Worm (Caenorhabditis elegans) whole organism, L1 larva: ENCODE results near the gene adm-4.

Experiments used
- C34B4.2 ChIP-seq: sonication (generic microtip); optimal IDR thresholded peaks from 2 replicates; lab custom pipeline; 2017; ENCODE audit warnings: mild to moderate bottlenecking, missing genetic modification characterization, missing compliant biosample characterization
- F16B12.6 ChIP-seq: fragments of 150-350 bp; optimal IDR thresholded peaks from 2 replicates; lab custom pipeline; 2014; ENCODE audit warnings: missing biosample characterization, missing genetic modification characterization
- Y116A8C.19 ChIP-seq: sonication (generic microtip); optimal IDR thresholded peaks from 2 replicates; lab custom pipeline; 2016; ENCODE audit warnings: missing compliant biosample characterization, missing genetic modification characterization, borderline replicate concordance
- aha-1 ChIP-seq: fragments of 150-350 bp; optimal IDR thresholded peaks from 2 replicates; lab custom pipeline; 2014; ENCODE audit warnings: missing biosample characterization, missing genetic modification characterization
- aly-2 ChIP-seq: fragments of 150-350 bp; optimal IDR thresholded peaks from 2 replicates; lab custom pipeline; 2014; ENCODE audit warnings: missing biosample characterization, missing genetic modification characterization
- ama-1 ChIP-seq: fragments of 150-350 bp; optimal IDR thresholded peaks from 2 replicates; lab custom pipeline; 2014
- blmp-1 ChIP-seq: fragments of 150-350 bp; optimal IDR thresholded peaks from 2 replicates; lab custom pipeline; 2014; ENCODE audit warnings: missing biosample characterization, missing genetic modification characterization
- ceh-8 ChIP-seq: fragments of 200-800 bp; sonication (Bioruptor generic); optimal IDR thresholded peaks from 2 replicates; lab custom pipeline; 2018; ENCODE audit warnings: mild to moderate bottlenecking, missing genetic modification characterization, moderate library complexity, missing compliant biosample characterization
- ceh-88 ChIP-seq: fragments of 200-800 bp; sonication (Bioruptor generic); IDR thresholded peaks from 2 replicates; pipeline ENCODE4 v1.3.6; 2022; ENCODE audit warnings: missing genetic modification characterization, missing compliant biosample characterization
- ces-1 ChIP-seq: fragments of 150-350 bp; optimal IDR thresholded peaks from 2 replicates; lab custom pipeline; 2014; ENCODE audit warnings: missing biosample characterization, missing genetic modification reagents, missing genetic modification characterization
- efl-1 ChIP-seq, 4 experiments: fragments of 150-350 bp; optimal IDR thresholded peaks in 3 of 4; peaks in 1 of 4; 1 replicate in 1 of 4; 2 replicates in 3 of 4; lab custom pipeline; 2014; ENCODE audit warnings: missing biosample characterization in 2 of 4, missing genetic modification characterization in 2 of 4, missing genetic modification reagents in 2 of 4
- efl-3 ChIP-seq: fragments of 200-800 bp; sonication (Bioruptor generic); optimal IDR thresholded peaks from 2 replicates; lab custom pipeline; 2018; ENCODE audit warnings: mild to moderate bottlenecking, missing genetic modification characterization, missing compliant biosample characterization
- elt-2 ChIP-seq: sonication (generic microtip); optimal IDR thresholded peaks from 2 replicates; lab custom pipeline; 2016; ENCODE audit warnings: missing genetic modification characterization, mild to moderate bottlenecking, inconsistent platforms, missing compliant biosample characterization, missing genetic modification reagents
- ets-5 ChIP-seq: fragments of 200-800 bp; sonication (Bioruptor generic); IDR thresholded peaks from 2 replicates; pipeline ENCODE4 v1.3.6; 2022; ENCODE audit warnings: missing genetic modification characterization, missing compliant biosample characterization
- fkh-10 ChIP-seq: sonication (generic microtip); optimal IDR thresholded peaks from 2 replicates; lab custom pipeline; 2017; ENCODE audit warnings: missing biosample characterization, missing genetic modification reagents, missing genetic modification characterization
- fkh-4 ChIP-seq: sonication (generic microtip); optimal IDR thresholded peaks from 2 replicates; lab custom pipeline; 2016; ENCODE audit warnings: missing compliant biosample characterization, missing genetic modification characterization, borderline replicate concordance
- fkh-8 ChIP-seq: sonication (generic microtip); optimal IDR thresholded peaks from 2 replicates; lab custom pipeline; 2016; ENCODE audit warnings: mild to moderate bottlenecking, missing genetic modification characterization, missing compliant biosample characterization
- fos-1 ChIP-seq: fragments of 150-350 bp; optimal IDR thresholded peaks from 2 replicates; lab custom pipeline; 2014; ENCODE audit warnings: missing biosample characterization, missing genetic modification characterization
- grh-1 ChIP-seq: fragments of 200-800 bp; sonication (Bioruptor generic); IDR thresholded peaks from 2 replicates; pipeline ENCODE4 v1.3.6; 2022; ENCODE audit warnings: missing genetic modification reagents, missing genetic modification characterization, missing compliant biosample characterization
- hlh-17 ChIP-seq: fragments of 200-800 bp; sonication (Bioruptor generic); optimal IDR thresholded peaks from 2 replicates; lab custom pipeline; 2018; ENCODE audit warnings: missing genetic modification characterization, mild to moderate bottlenecking, missing compliant biosample characterization, moderate library complexity, borderline replicate concordance
- hlh-4 ChIP-seq: sonication (generic microtip); optimal IDR thresholded peaks from 2 replicates; lab custom pipeline; 2016; ENCODE audit warnings: mild to moderate bottlenecking, missing genetic modification characterization, missing compliant biosample characterization
- lin-13 ChIP-seq: fragments of 150-350 bp; optimal IDR thresholded peaks from 2 replicates; lab custom pipeline; 2014; ENCODE audit warnings: missing biosample characterization, missing genetic modification reagents, missing genetic modification characterization
- lin-14 ChIP-seq: fragments of 200-800 bp; sonication (Bioruptor generic); optimal IDR thresholded peaks from 2 replicates; lab custom pipeline; 2018; ENCODE audit warnings: mild to moderate bottlenecking, missing genetic modification characterization, moderate library complexity, missing compliant biosample characterization
- lin-35 ChIP-seq, 2 experiments: fragments of 150-350 bp; optimal IDR thresholded peaks; 2 replicates each; lab custom pipeline; 2014; ENCODE audit warnings: missing biosample characterization in 2 of 2, missing genetic modification characterization in 2 of 2, missing genetic modification reagents in 2 of 2
- mdl-1 ChIP-seq, 2 experiments: fragments of 150-350 bp; optimal IDR thresholded peaks; 2 replicates each; lab custom pipeline; 2014 to 2017; ENCODE audit warnings: missing biosample characterization in 2 of 2, missing genetic modification characterization in 2 of 2, inconsistent platforms in 1 of 2
- mep-1 ChIP-seq: fragments of 150-350 bp; optimal IDR thresholded peaks from 2 replicates; lab custom pipeline; 2014; ENCODE audit warnings: missing biosample characterization, missing genetic modification characterization
- nhr-11 ChIP-seq: fragments of 150-350 bp; optimal IDR thresholded peaks from 2 replicates; lab custom pipeline; 2014; ENCODE audit warnings: missing biosample characterization, missing genetic modification characterization
- nhr-19 ChIP-seq: fragments of 200-800 bp; sonication (Bioruptor generic); conservative IDR thresholded peaks from 2 replicates; pipeline ENCODE4 v1.3.6; 2022; ENCODE audit warnings: missing genetic modification characterization, missing compliant biosample characterization
- nhr-20 ChIP-seq: sonication (generic microtip); optimal IDR thresholded peaks from 2 replicates; lab custom pipeline; 2016; ENCODE audit warnings: mild to moderate bottlenecking, missing genetic modification characterization, missing compliant biosample characterization
- nhr-237 ChIP-seq: fragments of 150-350 bp; optimal IDR thresholded peaks from 2 replicates; lab custom pipeline; 2014; ENCODE audit warnings: missing biosample characterization, missing genetic modification characterization
- nhr-28 ChIP-seq: fragments of 150-350 bp; optimal IDR thresholded peaks from 2 replicates; lab custom pipeline; 2014; ENCODE audit warnings: missing biosample characterization, missing genetic modification characterization
- nhr-47 ChIP-seq: sonication (generic microtip); optimal IDR thresholded peaks from 2 replicates; lab custom pipeline; 2016; ENCODE audit warnings: mild to moderate bottlenecking, missing genetic modification characterization, moderate library complexity, missing compliant biosample characterization
- nhr-71 ChIP-seq: sonication (generic microtip); optimal IDR thresholded peaks from 2 replicates; lab custom pipeline; 2016; ENCODE audit warnings: mild to moderate bottlenecking, missing genetic modification characterization, moderate library complexity, missing compliant biosample characterization
- nhr-76 ChIP-seq: sonication (generic microtip); optimal IDR thresholded peaks from 2 replicates; lab custom pipeline; 2017; ENCODE audit warnings: missing biosample characterization, missing genetic modification characterization
- nhr-85 ChIP-seq: sonication (generic microtip); peaks from one replicate; lab custom pipeline; 2016; ENCODE audit warnings: missing genetic modification characterization, inconsistent platforms, missing compliant biosample characterization
- nhr-90 ChIP-seq: sonication (generic microtip); optimal IDR thresholded peaks from 2 replicates; lab custom pipeline; 2016; ENCODE audit warnings: mild to moderate bottlenecking, missing genetic modification characterization, missing compliant biosample characterization; ENCODE audit not compliant: poor library complexity
- pag-3 ChIP-seq: sonication (generic microtip); optimal IDR thresholded peaks from 2 replicates; lab custom pipeline; 2017; ENCODE audit warnings: missing genetic modification characterization, mild to moderate bottlenecking, missing compliant biosample characterization, antibody characterized with exemption, borderline replicate concordance; ENCODE audit not compliant: insufficient read depth
- pax-3 ChIP-seq: fragments of 200-800 bp; sonication (Bioruptor generic); optimal IDR thresholded peaks from 2 replicates; lab custom pipeline; 2018; ENCODE audit warnings: mild to moderate bottlenecking, missing genetic modification characterization, moderate library complexity, missing compliant biosample characterization
- pqm-1 ChIP-seq: sonication (generic microtip); optimal IDR thresholded peaks from 3 replicates; lab custom pipeline; 2017; ENCODE audit warnings: missing biosample characterization, missing genetic modification characterization
- rnt-1 ChIP-seq: sonication (generic microtip); optimal IDR thresholded peaks from 2 replicates; lab custom pipeline; 2016; ENCODE audit warnings: mild to moderate bottlenecking, missing genetic modification characterization, moderate library complexity, missing compliant biosample characterization
- skn-1 ChIP-seq: fragments of 150-350 bp; optimal IDR thresholded peaks from 2 replicates; lab custom pipeline; 2014; ENCODE audit warnings: missing biosample characterization, missing genetic modification characterization
- snpc-4 ChIP-seq: fragments of 150-350 bp; optimal IDR thresholded peaks from 2 replicates; lab custom pipeline; 2014; ENCODE audit warnings: missing biosample characterization, missing genetic modification characterization
- snu-23 ChIP-seq: sonication (generic microtip); optimal IDR thresholded peaks from 2 replicates; lab custom pipeline; 2016; ENCODE audit warnings: missing genetic modification characterization, missing compliant biosample characterization
- sox-4 ChIP-seq: sonication (generic microtip); optimal IDR thresholded peaks from 2 replicates; lab custom pipeline; 2016; ENCODE audit warnings: missing genetic modification characterization, missing compliant biosample characterization
- tbx-2 ChIP-seq: sonication (generic microtip); optimal IDR thresholded peaks from 2 replicates; lab custom pipeline; 2016; ENCODE audit warnings: missing genetic modification characterization, missing compliant biosample characterization
- unc-130 ChIP-seq: fragments of 150-350 bp; optimal IDR thresholded peaks from 2 replicates; lab custom pipeline; 2017; ENCODE audit warnings: missing biosample characterization, missing genetic modification characterization, inconsistent platforms
- unc-62 ChIP-seq: fragments of 150-350 bp; optimal IDR thresholded peaks from 2 replicates; lab custom pipeline; 2014; ENCODE audit warnings: missing biosample characterization, missing genetic modification reagents, missing genetic modification characterization
- unc-86 ChIP-seq: sonication (generic microtip); optimal IDR thresholded peaks from 2 replicates; lab custom pipeline; 2016; ENCODE audit warnings: missing genetic modification characterization, missing compliant biosample characterization
- unc-98 ChIP-seq: fragments of 200-800 bp; sonication (Bioruptor generic); IDR thresholded peaks from 2 replicates; pipeline ENCODE4 v1.3.6; 2022; ENCODE audit warnings: missing genetic modification characterization, missing compliant biosample characterization
- vab-15 ChIP-seq: sonication (generic microtip); optimal IDR thresholded peaks from 2 replicates; lab custom pipeline; 2017; ENCODE audit warnings: missing genotype, mild to moderate bottlenecking, missing genetic modification characterization, missing compliant biosample characterization
- xbp-1 ChIP-seq: sonication (generic microtip); optimal IDR thresholded peaks from 2 replicates; lab custom pipeline; 2016; ENCODE audit warnings: missing genetic modification characterization, missing compliant biosample characterization
- ztf-11 ChIP-seq, 2 experiments: sonication (generic microtip); optimal IDR thresholded peaks; 2 replicates each; lab custom pipeline; 2016 to 2017; ENCODE audit warnings: missing genetic modification characterization in 2 of 2, missing biosample characterization in 1 of 2, missing compliant biosample characterization in 1 of 2

The adm-4 gene

ce11 chrX:7773714-7774318 is 24.3 kb downstream of the adm-4 start (continued):
- no peak for TF ChIP-seq aha-1 (tag; lab: Kevin White, UChicago)
- peak; percentile 53 for TF ChIP-seq nhr-47 (tag; lab: Kevin White, UChicago)
- no peak for TF ChIP-seq fkh-4
- no peak for TF ChIP-seq F16B12.6 (tag; lab: Kevin White, UChicago)
- no peak for TF ChIP-seq fos-1 (tag; lab: Kevin White, UChicago)
- no peak for TF ChIP-seq elt-2
- TF ChIP-seq ces-1 (GFP tag; lab: Kevin White, UChicago), result no peak
- no peak for TF ChIP-seq Y116A8C.19 (tag; lab: Kevin White, UChicago)
- peak; percentile 64 for TF ChIP-seq snu-23 (GFP tag; lab: Kevin White, UChicago)
- TF ChIP-seq sox-4 (tag; lab: Kevin White, UChicago), result no peak
- TF ChIP-seq vab-15 (tag; lab: Kevin White, UChicago), result no peak
- TF ChIP-seq mep-1 (tag; lab: Kevin White, UChicago), result peak; percentile 55
- TF ChIP-seq nhr-28 (tag; lab: Kevin White, UChicago), result no peak
- peak; percentile 37 for TF ChIP-seq tbx-2
- no peak for TF ChIP-seq snpc-4 (tag; lab: Kevin White, UChicago)
- no peak for TF ChIP-seq ceh-88 (GFP tag; lab: Robert Waterston, UW)
- no peak for TF ChIP-seq fkh-8 (tag; lab: Kevin White, UChicago)
- peak; percentile 37; the same call in 1 of the 2 replicates for TF ChIP-seq grh-1 (GFP tag; lab: Robert Waterston, UW)
- TF ChIP-seq unc-98 (GFP tag; lab: Robert Waterston, UW), result no peak
- TF ChIP-seq pqm-1 (tag; lab: Kevin White, UChicago), result no peak
- peak in 1 of 2 experiments; percentile 18 for TF ChIP-seq efl-1 (optimal IDR thresholded peaks at IDR 0.05; lab: Kevin White, UChicago)
- peak in 1 of 2 experiments; percentile 89 for TF ChIP-seq efl-1 (GFP tag; optimal IDR thresholded peaks at IDR 0.05 in 1 of 2; lab: Kevin White, UChicago)
- TF ChIP-seq ztf-11 (tag; optimal IDR thresholded peaks at IDR 0.05; lab: Kevin White, UChicago), result no peak
- no peak for TF ChIP-seq skn-1 (tag; lab: Kevin White, UChicago)
- TF ChIP-seq lin-13 (GFP tag; lab: Kevin White, UChicago), result peak; percentile 18
- no peak for TF ChIP-seq ceh-8 (GFP tag; lab: Kevin White, UChicago)
- no peak for TF ChIP-seq ama-1 (lab: Kevin White, UChicago)
- peak; percentile 60 for TF ChIP-seq lin-14
- TF ChIP-seq aly-2 (tag; lab: Kevin White, UChicago), result no peak
- no peak for TF ChIP-seq ets-5 (GFP tag; lab: Robert Waterston, UW)
- peak; percentile 80 for TF ChIP-seq blmp-1
- peak in 1 of 2 experiments; percentile 28 for TF ChIP-seq mdl-1 (tag; optimal IDR thresholded peaks at IDR 0.05; lab: Kevin White, UChicago)
- TF ChIP-seq fkh-10, result no peak
- TF ChIP-seq C34B4.2 (tag; lab: Kevin White, UChicago), result no peak
- TF ChIP-seq nhr-76, result no peak
- TF ChIP-seq nhr-85, result peak; percentile 94
- TF ChIP-seq nhr-237 (tag; lab: Kevin White, UChicago), result no peak
- no peak for TF ChIP-seq unc-86
- TF ChIP-seq unc-62 (GFP tag; lab: Kevin White, UChicago), result no peak
- peak; percentile 69 for TF ChIP-seq nhr-71 (tag; lab: Kevin White, UChicago)
- TF ChIP-seq unc-130, result no peak
- no peak for TF ChIP-seq pag-3 (tag; lab: Kevin White, UChicago)
- no peak for TF ChIP-seq nhr-11
- no peak for TF ChIP-seq hlh-17 (GFP tag; lab: Kevin White, UChicago)
- no peak for TF ChIP-seq pax-3
- peak; percentile 27 for TF ChIP-seq rnt-1 (tag; lab: Kevin White, UChicago)
- TF ChIP-seq hlh-4 (tag; lab: Kevin White, UChicago), result no peak
- TF ChIP-seq efl-3 (GFP tag; lab: Kevin White, UChicago), result no peak
- TF ChIP-seq lin-35 (GFP tag; optimal IDR thresholded peaks at IDR 0.05; lab: Kevin White, UChicago), result peak in 1 of 2 experiments; percentile 44
- peak; percentile 54 for TF ChIP-seq nhr-20
- peak; percentile 50 for TF ChIP-seq nhr-19
- peak; percentile 4 for TF ChIP-seq xbp-1 (tag; lab: Kevin White, UChicago)
- peak; percentile 61 for TF ChIP-seq nhr-90 (tag; lab: Kevin White, UChicago)
